Worm (Caenorhabditis elegans): ENCODE data around the gene T20F7.1.

Gene T20F7.1

ce11 chrX:16925343-16925742 lies 52.6 kb downstream of the T20F7.1 start:
- TF ChIP-seq snpc-4 (GFP tag; optimal IDR thresholded peaks at IDR 0.05): no peak
- TF ChIP-seq snpc-4 (tag; optimal IDR thresholded peaks at IDR 0.05): peak in 1 of 4 experiments; percentile 86
- no peak for TF ChIP-seq B0019.2 (GFP tag; conservative IDR thresholded peaks at IDR 0.05)
- peak; percentile 9 for TF ChIP-seq snpc-1.1 (tag; optimal IDR thresholded peaks at IDR 0.05; ENCODE audit: insufficient read depth)
